ENCODE assay signal across 3 worm cellular contexts in the genomic region with DNA sequence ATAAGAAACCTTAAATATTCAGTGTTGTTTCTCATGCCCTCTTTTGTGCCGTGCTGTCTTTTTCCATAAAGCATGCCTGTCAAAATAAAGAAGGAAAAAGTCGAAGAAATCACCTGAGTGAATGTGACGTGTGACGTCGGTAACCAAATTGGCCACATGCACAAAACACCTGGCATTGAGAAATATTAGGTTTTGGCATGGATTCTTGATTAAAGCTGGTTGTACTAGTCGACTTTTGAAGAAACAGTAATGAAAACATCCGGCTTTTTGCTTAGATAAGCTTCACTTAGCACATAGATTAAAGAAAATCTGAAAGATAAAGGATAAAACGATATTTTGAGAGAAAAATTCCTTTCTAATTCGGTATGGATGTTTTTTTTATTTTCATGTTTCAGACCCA.
TF ChIP-seq lines count a peak whose summit lies in the region.

No protein-coding gene starts in this region.

TF ChIP-seq in whole organism, L1 larva, 84 proteins besides CTCF, POLR2A, EP300 and RAD21:
- TF ChIP-seq hlh-4 (tag; optimal IDR thresholded peaks at IDR 0.05; lab: Kevin White, UChicago) (peak; percentile 26), fkh-8 (tag; optimal IDR thresholded peaks at IDR 0.05; lab: Kevin White, UChicago) (peak; percentile 54), nhr-71 (tag; optimal IDR thresholded peaks at IDR 0.05; lab: Kevin White, UChicago) (peak; percentile 26), hlh-17 (GFP tag; optimal IDR thresholded peaks at IDR 0.05; lab: Kevin White, UChicago; ENCODE audit: borderline replicate concordance) (no peak), dsc-1 (tag; optimal IDR thresholded peaks at IDR 0.05; lab: Kevin White, UChicago) (peak; percentile 21)

TF ChIP-seq in whole organism, L2 larva, 48 proteins besides CTCF, POLR2A, EP300 and RAD21:
- TF ChIP-seq peb-1 (tag; optimal IDR thresholded peaks at IDR 0.05; lab: Kevin White, UChicago) (no peak), lin-39 (tag; optimal IDR thresholded peaks at IDR 0.05; lab: Kevin White, UChicago) (no peak), lin-11 (tag; optimal IDR thresholded peaks at IDR 0.05; lab: Kevin White, UChicago) (peak; percentile 18)

TF ChIP-seq in whole organism, L4 larva, 104 proteins besides CTCF, POLR2A, EP300 and RAD21:
- TF ChIP-seq egl-43 (GFP tag; IDR thresholded peaks at IDR 0.05; lab: Robert Waterston, UW) (no peak), lim-7 (GFP tag; IDR thresholded peaks at IDR 0.05; lab: Robert Waterston, UW) (no peak), arid-1 (GFP tag; conservative IDR thresholded peaks at IDR 0.05; lab: Robert Waterston, UW) (no peak), spr-3 (GFP tag; optimal IDR thresholded peaks at IDR 0.05; lab: Kevin White, UChicago) (no peak), aha-1 (tag; lab: Kevin White, UChicago) (peak; percentile 91), mxl-2 (GFP tag; conservative IDR thresholded peaks at IDR 0.05; lab: Robert Waterston, UW) (no peak)
TF ChIP-seq in whole organism, L4 larva: peak in this region for 1.
